Worm (Caenorhabditis elegans) whole organism, L3 larva: ENCODE results near the gene F35C5.1.

Experiments
- R02D3.7 ChIP-seq: fragments of 150-350 bp; optimal IDR thresholded peaks from 2 replicates; lab custom pipeline; 2014; ENCODE audit warnings: missing biosample characterization, missing genetic modification characterization
- ZK546.5 ChIP-seq: sonication (generic microtip); optimal IDR thresholded peaks from 2 replicates; lab custom pipeline; 2017; ENCODE audit warnings: missing biosample characterization, missing genetic modification characterization
- ceh-9 ChIP-seq: sonication (generic microtip); optimal IDR thresholded peaks from 2 replicates; lab custom pipeline; 2018; ENCODE audit warnings: missing biosample characterization, missing genetic modification characterization
- daf-12 ChIP-seq: fragments of 150-350 bp; optimal IDR thresholded peaks from 2 replicates; lab custom pipeline; 2014; ENCODE audit warnings: missing biosample characterization, missing genetic modification reagents, missing genetic modification characterization
- elt-1 ChIP-seq: fragments of 150-350 bp; optimal IDR thresholded peaks from 2 replicates; lab custom pipeline; 2014; ENCODE audit warnings: missing biosample characterization, missing genetic modification characterization
- nfya-1 ChIP-seq: sonication (generic microtip); optimal IDR thresholded peaks from 2 replicates; lab custom pipeline; 2017; ENCODE audit warnings: missing genetic modification characterization, mild to moderate bottlenecking, missing compliant biosample characterization, antibody characterized with exemption, moderate library complexity; ENCODE audit not compliant: insufficient read depth
- nhr-12 ChIP-seq: fragments of 150-350 bp; optimal IDR thresholded peaks from 2 replicates; lab custom pipeline; 2014; ENCODE audit warnings: missing biosample characterization, missing genetic modification characterization
- nhr-237 ChIP-seq: fragments of 150-350 bp; optimal IDR thresholded peaks from 2 replicates; lab custom pipeline; 2014; ENCODE audit warnings: missing biosample characterization, missing genetic modification characterization
- skn-1 ChIP-seq: fragments of 150-350 bp; optimal IDR thresholded peaks from 2 replicates; lab custom pipeline; 2014; ENCODE audit warnings: missing biosample characterization, missing genetic modification characterization
- ztf-11 ChIP-seq: fragments of 150-350 bp; optimal IDR thresholded peaks from 2 replicates; lab custom pipeline; 2014; ENCODE audit warnings: missing biosample characterization, missing genetic modification characterization

DNA sequence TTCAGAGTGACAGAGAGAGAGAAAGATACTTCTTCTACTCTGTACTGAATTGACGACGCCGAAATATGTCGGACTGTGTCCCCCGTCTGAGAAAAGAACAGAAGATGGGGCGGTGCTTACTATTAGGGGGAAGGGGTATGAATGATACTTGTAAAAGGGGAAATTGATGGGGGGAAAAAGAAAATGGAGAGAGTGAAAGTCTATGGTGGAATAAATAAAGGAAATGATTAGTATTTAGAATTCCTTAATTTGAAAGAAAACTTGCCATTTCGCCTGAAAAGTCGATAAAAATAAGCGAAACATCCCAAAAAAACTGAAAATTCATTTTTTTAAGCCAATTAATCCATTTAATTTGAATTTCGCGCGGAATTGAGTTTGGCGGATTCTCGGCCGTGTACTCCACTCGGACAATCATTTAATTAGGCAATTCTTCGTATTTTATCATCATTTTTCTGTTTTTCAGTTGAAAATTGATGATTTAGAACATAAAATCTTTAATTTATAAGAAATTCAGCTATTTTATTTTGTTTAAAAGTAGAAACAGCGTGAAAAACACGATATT is 34.0 kb downstream of the F35C5.1 start, which contains the start of gene F35C5.12:
- TF ChIP-seq R02D3.7 (tag; lab: Kevin White, UChicago) = no peak
- TF ChIP-seq ztf-11 (tag; lab: Kevin White, UChicago) = no peak
- peak; percentile 39 for TF ChIP-seq nfya-1
- no peak for TF ChIP-seq nhr-12
- TF ChIP-seq daf-12 (tag; lab: Kevin White, UChicago) = no peak
- no peak for TF ChIP-seq elt-1
- TF ChIP-seq ZK546.5 = no peak
- TF ChIP-seq nhr-237 (tag; lab: Kevin White, UChicago) = no peak
- peak; percentile 66 for TF ChIP-seq skn-1 (tag; lab: Kevin White, UChicago)
- no peak for TF ChIP-seq ceh-9 (tag; lab: Kevin White, UChicago)
